Worm (Caenorhabditis elegans): ENCODE measurements around the gene Y62F5A.12.

Y62F5A.12 gene

DNA sequence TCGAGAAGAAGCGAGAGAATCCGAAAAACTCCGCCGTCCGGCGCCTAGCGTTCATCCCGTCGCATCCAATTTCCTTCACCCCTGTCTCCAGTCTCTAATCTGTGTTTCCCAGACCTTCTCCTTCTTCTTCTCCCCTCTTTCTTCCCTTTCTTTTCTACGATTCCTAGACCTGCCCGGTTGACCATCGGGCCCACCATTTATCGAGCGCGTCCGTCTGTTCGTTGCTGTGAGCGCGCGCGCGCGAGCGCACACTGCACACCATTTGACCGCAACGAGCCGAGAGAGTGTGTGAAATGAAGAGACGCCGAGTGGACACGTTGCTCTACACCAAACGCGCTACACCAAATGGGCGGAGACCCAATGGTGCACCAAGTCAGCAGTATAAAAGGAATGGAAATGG, 2.8 kb upstream of the Y62F5A.12 start:
- TF ChIP-seq rec-8 (tag; optimal IDR thresholded peaks at IDR 0.05): no peak
- TF ChIP-seq ztf-6 (GFP tag; IDR thresholded peaks at IDR 0.05): no peak
- TF ChIP-seq dpff-1 (tag; optimal IDR thresholded peaks at IDR 0.05): no peak
- TF ChIP-seq hrde-1 (tag; optimal IDR thresholded peaks at IDR 0.05; ENCODE audit: borderline replicate concordance): peak; percentile 44
- TF ChIP-seq lag-1 (GFP tag; IDR thresholded peaks at IDR 0.05): no peak
- no peak for TF ChIP-seq egl-44 (GFP tag; IDR thresholded peaks at IDR 0.05)
- no peak for TF ChIP-seq gei-17 (GFP tag; optimal IDR thresholded peaks at IDR 0.05)
- TF ChIP-seq let-526 (GFP tag; IDR thresholded peaks at IDR 0.05): no peak
- peak; percentile 40 for TF ChIP-seq athp-1 (tag; optimal IDR thresholded peaks at IDR 0.05)
- no peak for TF ChIP-seq lin-40 (tag; optimal IDR thresholded peaks at IDR 0.05)
- no peak for TF ChIP-seq Y67H2A.10 (GFP tag; conservative IDR thresholded peaks at IDR 0.05)
- peak; percentile 75; the same call in 1 of the 2 replicates for TF ChIP-seq pbrm-1 (GFP tag; IDR thresholded peaks at IDR 0.05)
- no peak for TF ChIP-seq tbx-9 (tag; optimal IDR thresholded peaks at IDR 0.05; ENCODE audit: borderline replicate concordance)
- TF ChIP-seq ceh-79 (tag; optimal IDR thresholded peaks at IDR 0.05): no peak
- peak; percentile 84 for TF ChIP-seq ceh-100 (GFP tag; IDR thresholded peaks at IDR 0.05)
- TF ChIP-seq mcd-1 (GFP tag; IDR thresholded peaks at IDR 0.05): peak; percentile 78
- TF ChIP-seq cebp-2 (GFP tag; IDR thresholded peaks at IDR 0.05): no peak
- no peak for TF ChIP-seq repo-1 (tag; optimal IDR thresholded peaks at IDR 0.05)
- no peak for TF ChIP-seq lin-26 (GFP tag; IDR thresholded peaks at IDR 0.05)
- peak; percentile 81 for TF ChIP-seq lin-54 (GFP tag; optimal IDR thresholded peaks at IDR 0.05)
- TF ChIP-seq atf-7 (tag; optimal IDR thresholded peaks at IDR 0.05): no peak
- no peak for TF ChIP-seq ztf-22 (GFP tag; optimal IDR thresholded peaks at IDR 0.05)
- TF ChIP-seq efl-1 (GFP tag; optimal IDR thresholded peaks at IDR 0.05): peak; percentile 97
- peak; percentile 47; the same call in 1 of the 2 replicates for TF ChIP-seq rcor-1 (GFP tag; IDR thresholded peaks at IDR 0.05)
- TF ChIP-seq ceh-40 (GFP tag; IDR thresholded peaks at IDR 0.05): no peak
- no peak for TF ChIP-seq F39B2.1 (GFP tag; IDR thresholded peaks at IDR 0.05)
- no peak for TF ChIP-seq ztf-25 (GFP tag; IDR thresholded peaks at IDR 0.05)
- TF ChIP-seq hlh-12 (tag; optimal IDR thresholded peaks at IDR 0.05): no peak
- peak; percentile 88 for TF ChIP-seq dpl-1 (GFP tag; optimal IDR thresholded peaks at IDR 0.05)
- TF ChIP-seq zfh-2 (GFP tag; conservative IDR thresholded peaks at IDR 0.05): peak; percentile 85
- peak; percentile 79; the same call in 1 of the 2 replicates for TF ChIP-seq lir-1 (GFP tag; conservative IDR thresholded peaks at IDR 0.05)
- TF ChIP-seq Y79H2A.3 (GFP tag; conservative IDR thresholded peaks at IDR 0.05): no peak
- no peak for TF ChIP-seq nhr-179 (tag; optimal IDR thresholded peaks at IDR 0.05)
- no peak for TF ChIP-seq sea-2 (GFP tag; IDR thresholded peaks at IDR 0.05)
- no peak for TF ChIP-seq F10E7.11 (tag; optimal IDR thresholded peaks at IDR 0.05)
- TF ChIP-seq B0336.3 (GFP tag; IDR thresholded peaks at IDR 0.05): peak; percentile 71
- no peak for TF ChIP-seq Y56A3A.18 (GFP tag; IDR thresholded peaks at IDR 0.05)
- no peak for TF ChIP-seq ets-4 (GFP tag; optimal IDR thresholded peaks at IDR 0.05)
- TF ChIP-seq tbp1 (GFP tag; optimal IDR thresholded peaks at IDR 0.05): peak; percentile 59
- TF ChIP-seq aptf-3 (GFP tag; IDR thresholded peaks at IDR 0.05): no peak
- no peak for TF ChIP-seq F49E8.2 (tag; optimal IDR thresholded peaks at IDR 0.05; ENCODE audit: insufficient read depth)
- TF ChIP-seq unc-130 (GFP tag; optimal IDR thresholded peaks at IDR 0.05): peak; percentile 72
- peak; percentile 82 for TF ChIP-seq egrh-3 (GFP tag; IDR thresholded peaks at IDR 0.05)
- no peak for TF ChIP-seq die-1 (tag; optimal IDR thresholded peaks at IDR 0.05)
- TF ChIP-seq B0019.2 (GFP tag; conservative IDR thresholded peaks at IDR 0.05): peak; percentile 28; the same call in 1 of the 2 replicates
- TF ChIP-seq zim-3 (tag; optimal IDR thresholded peaks at IDR 0.05): no peak
- TF ChIP-seq ztf-28 (GFP tag; IDR thresholded peaks at IDR 0.05): 0 out of 2 replicates have a peak, but pooled peaks have one; percentile 51
- TF ChIP-seq madf-8 (GFP tag; conservative IDR thresholded peaks at IDR 0.05): peak; percentile 98
- TF ChIP-seq K12H6.12 (tag; optimal IDR thresholded peaks at IDR 0.05): no peak
- peak; percentile 78; the same call in 1 of the 2 replicates for TF ChIP-seq F37B4.10 (GFP tag; IDR thresholded peaks at IDR 0.05)

All from whole organism, young adult.